Worm (Caenorhabditis elegans): ENCODE data around the gene C25F6.1.
A peak's percentile ranks its signal among the peaks of the same experiment; 100 is the strongest.

DNA sequence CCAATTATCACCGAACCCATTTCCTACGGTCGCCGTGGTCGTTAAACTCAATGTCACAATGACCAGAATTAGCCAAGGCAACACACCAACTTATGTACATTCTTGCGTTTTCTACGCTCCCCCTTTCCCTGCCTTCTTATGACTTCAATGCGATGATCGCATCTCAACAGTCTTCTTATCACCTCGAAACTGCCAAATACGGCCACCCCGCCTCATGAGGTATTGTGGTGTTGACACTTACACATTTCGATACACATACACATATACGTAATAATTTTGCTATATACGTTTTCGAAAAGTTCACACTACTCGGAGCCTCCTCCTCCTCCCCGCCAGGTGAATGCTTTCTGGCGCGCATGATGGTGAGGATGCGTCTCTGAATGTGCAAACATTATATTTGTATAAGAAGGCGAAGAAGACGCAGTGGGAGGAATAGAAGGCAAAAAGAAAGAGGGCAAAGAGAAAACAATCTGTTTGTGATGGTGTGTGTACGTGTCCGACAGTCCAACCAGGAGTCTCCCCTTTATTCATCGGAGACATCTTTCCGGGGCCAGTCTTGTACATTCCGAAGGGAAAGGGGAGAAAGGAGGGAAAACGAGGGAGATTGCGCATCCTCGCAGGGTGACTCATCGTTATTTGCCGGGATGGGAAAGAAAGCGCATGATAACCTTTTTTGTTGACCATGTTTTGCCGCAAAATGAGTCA, 6.3 kb upstream of the C25F6.1 start:
- TF ChIP-seq ceh-36 (tag; optimal IDR thresholded peaks at IDR 0.05) (no peak), ama-1 (optimal IDR thresholded peaks at IDR 0.05) (no peak), aly-1 (tag; optimal IDR thresholded peaks at IDR 0.05) (no peak), tbx-37 (GFP tag; conservative IDR thresholded peaks at IDR 0.05) (peak; percentile 34; the same call in 1 of the 2 replicates), F13C5.2 (tag; optimal IDR thresholded peaks at IDR 0.05) (no peak), ceh-13 (GFP tag; optimal IDR thresholded peaks at IDR 0.05) (no peak), sea-1 (GFP tag; conservative IDR thresholded peaks at IDR 0.05) (no peak), hmbx-1 (tag; optimal IDR thresholded peaks at IDR 0.05) (no peak), B0310.2 (tag; optimal IDR thresholded peaks at IDR 0.05) (peak; percentile 65)
